Fruit fly (Drosophila melanogaster) whole organism, embryonic: ENCODE results near the gene CG15483.
A peak's percentile ranks its signal among the peaks of the same experiment; 100 is the strongest.

Source experiments
- Abd-B ChIP-seq: fragments of 200-800 bp; sonication (Bioruptor generic); optimal IDR thresholded peaks from 2 replicates; lab custom pipeline; 2018; ENCODE audit warnings: missing biosample characterization, mild to moderate bottlenecking, missing genetic modification characterization, moderate library complexity
- B-H2 ChIP-seq: fragments of 200-800 bp; sonication (Bioruptor generic); optimal IDR thresholded peaks from 2 replicates; lab custom pipeline; 2018; ENCODE audit warnings: missing biosample characterization, mild to moderate bottlenecking, missing genetic modification characterization
- CG10654 ChIP-seq: fragments of 200-800 bp; sonication (Bioruptor generic); optimal IDR thresholded peaks from 2 replicates; lab custom pipeline; 2016; ENCODE audit warnings: missing biosample characterization, missing genetic modification characterization
- CG11093 ChIP-seq: fragments of 200-800 bp; sonication (Bioruptor generic); IDR thresholded peaks from 3 replicates; pipeline ENCODE4 v1.3.6; 2022; ENCODE audit warnings: missing biosample characterization, missing genetic modification characterization
- CG11504 ChIP-seq: fragments of 200-800 bp; sonication (Bioruptor generic); optimal IDR thresholded peaks from 3 replicates; lab custom pipeline; 2019; ENCODE audit warnings: missing biosample characterization, mild to moderate bottlenecking, missing genetic modification characterization, moderate library complexity
- CG11723 ChIP-seq: fragments of 200-800 bp; sonication (Bioruptor generic); optimal IDR thresholded peaks from 2 replicates; lab custom pipeline; 2017; ENCODE audit warnings: missing biosample characterization, mild to moderate bottlenecking, missing genetic modification characterization
- CG13624 ChIP-seq: fragments of 200-800 bp; sonication (Bioruptor generic); optimal IDR thresholded peaks from 2 replicates; lab custom pipeline; 2016; ENCODE audit warnings: missing biosample characterization, missing genetic modification characterization
- CG15696 ChIP-seq: fragments of 200-800 bp; sonication (Bioruptor generic); optimal IDR thresholded peaks from 2 replicates; lab custom pipeline; 2019; ENCODE audit warnings: missing biosample characterization, mild to moderate bottlenecking, missing genetic modification characterization, moderate library complexity
- CG17361 ChIP-seq: fragments of 200-800 bp; sonication (Bioruptor generic); IDR thresholded peaks from 3 replicates; pipeline ENCODE4 v1.3.6; 2022; ENCODE audit warnings: missing biosample characterization, missing genetic modification characterization
- CG30431 ChIP-seq: fragments of 200-800 bp; sonication (Bioruptor generic); optimal IDR thresholded peaks from 2 replicates; lab custom pipeline; 2017; ENCODE audit warnings: missing biosample characterization, missing genetic modification characterization
- CG31388 ChIP-seq: fragments of 200-800 bp; sonication (Bioruptor generic); optimal IDR thresholded peaks from 2 replicates; lab custom pipeline; 2016; ENCODE audit warnings: missing biosample characterization, missing genetic modification characterization
- CG3838 ChIP-seq: fragments of 200-800 bp; sonication (Bioruptor generic); optimal IDR thresholded peaks from 3 replicates; lab custom pipeline; 2016; ENCODE audit warnings: missing biosample characterization, missing genetic modification characterization
- CG4282 ChIP-seq: fragments of 200-800 bp; sonication (Bioruptor generic); optimal IDR thresholded peaks from 2 replicates; lab custom pipeline; 2016; ENCODE audit warnings: missing biosample characterization, missing genetic modification characterization
- CG4404 ChIP-seq: fragments of 200-800 bp; sonication (Bioruptor generic); IDR thresholded peaks from 2 replicates; pipeline ENCODE4 v1.3.6; 2022; ENCODE audit warnings: missing biosample characterization, missing genetic modification characterization
- CG6683 ChIP-seq: fragments of 200-800 bp; sonication (Bioruptor generic); optimal IDR thresholded peaks from 2 replicates; lab custom pipeline; 2017; ENCODE audit warnings: missing biosample characterization, mild to moderate bottlenecking, missing genetic modification characterization, missing genetic modification reagents
- CG7357 ChIP-seq: fragments of 200-800 bp; sonication (Bioruptor generic); IDR thresholded peaks from 3 replicates; pipeline ENCODE4 v1.3.6; 2022; ENCODE audit warnings: missing biosample characterization, missing genetic modification characterization
- CG7987 ChIP-seq: fragments of 200-800 bp; sonication (Bioruptor generic); optimal IDR thresholded peaks from 2 replicates; lab custom pipeline; 2018; ENCODE audit warnings: missing biosample characterization, mild to moderate bottlenecking, missing genetic modification characterization, moderate library complexity
- CG8290 ChIP-seq, 3 experiments: fragments of 200-800 bp; sonication (Bioruptor generic); optimal IDR thresholded peaks; 2 replicates each; lab custom pipeline; 2016 to 2019; ENCODE audit warnings: missing biosample characterization in 3 of 3, missing genetic modification characterization in 3 of 3, mild to moderate bottlenecking in 2 of 3, moderate library complexity in 1 of 3
- CG8388 ChIP-seq: fragments of 200-800 bp; sonication (Bioruptor generic); optimal IDR thresholded peaks from 2 replicates; lab custom pipeline; 2019; ENCODE audit warnings: missing biosample characterization, mild to moderate bottlenecking, missing genetic modification characterization, moderate library complexity
- CG9797 ChIP-seq: fragments of 200-800 bp; sonication (Bioruptor generic); optimal IDR thresholded peaks from 3 replicates; lab custom pipeline; 2018; ENCODE audit warnings: missing biosample characterization, mild to moderate bottlenecking, missing genetic modification characterization
- Deaf1 ChIP-seq: fragments of 200-800 bp; optimal IDR thresholded peaks from 3 replicates; lab custom pipeline; 2019; ENCODE audit warnings: missing biosample characterization, mild to moderate bottlenecking, missing genetic modification characterization, moderate library complexity
- Dip3 ChIP-seq: fragments of 200-800 bp; sonication (Bioruptor generic); optimal IDR thresholded peaks from 3 replicates; lab custom pipeline; 2016; ENCODE audit warnings: missing biosample characterization, missing genetic modification characterization
- Drgx ChIP-seq: fragments of 200-800 bp; sonication (Bioruptor generic); IDR thresholded peaks from 2 replicates; pipeline ENCODE4 v1.3.6; 2022; ENCODE audit warnings: missing biosample characterization, missing genetic modification characterization
- ERR ChIP-seq: fragments of 200-800 bp; sonication (Bioruptor generic); optimal IDR thresholded peaks from 2 replicates; lab custom pipeline; 2016; ENCODE audit warnings: missing biosample characterization, missing genetic modification characterization
- Hr51 ChIP-seq, 2 experiments: fragments of 200-800 bp; sonication (Bioruptor generic); optimal IDR thresholded peaks; 2 replicates in 1 of 2; 3 replicates in 1 of 2; lab custom pipeline; 2016 to 2018; ENCODE audit warnings: missing biosample characterization in 2 of 2, missing genetic modification characterization in 2 of 2, mild to moderate bottlenecking in 1 of 2, moderate library complexity in 1 of 2
- Oaz ChIP-seq: fragments of 200-800 bp; sonication (Bioruptor generic); IDR thresholded peaks from 2 replicates; pipeline ENCODE4 v1.3.6; 2022; ENCODE audit warnings: missing biosample characterization, missing genetic modification characterization
- Opbp ChIP-seq: fragments of 200-800 bp; sonication (Bioruptor generic); IDR thresholded peaks from 3 replicates; pipeline ENCODE4 v1.3.6; 2022; ENCODE audit warnings: missing biosample characterization, missing genetic modification characterization; ENCODE audit not compliant: partially characterized antibody
- PHDP ChIP-seq: fragments of 200-800 bp; sonication (Bioruptor generic); optimal IDR thresholded peaks from 3 replicates; lab custom pipeline; 2018; ENCODE audit warnings: missing biosample characterization, mild to moderate bottlenecking, missing genetic modification characterization, moderate library complexity
- Pdp1 ChIP-seq, 2 experiments: fragments of 200-800 bp; sonication (Bioruptor generic); optimal IDR thresholded peaks; 3 replicates each; lab custom pipeline; 2016; ENCODE audit warnings: missing biosample characterization in 2 of 2, missing genetic modification characterization in 2 of 2, mild to moderate bottlenecking in 1 of 2, moderate library complexity in 1 of 2
- Spps ChIP-seq: fragments of 200-800 bp; sonication (Bioruptor generic); optimal IDR thresholded peaks from 2 replicates; lab custom pipeline; 2018; ENCODE audit warnings: missing biosample characterization, mild to moderate bottlenecking, missing genetic modification characterization
- Usf ChIP-seq: fragments of 200-800 bp; sonication (Bioruptor generic); optimal IDR thresholded peaks from 2 replicates; lab custom pipeline; 2017; ENCODE audit warnings: missing genotype, missing biosample characterization, missing genetic modification characterization
- Vsx1 ChIP-seq: fragments of 200-800 bp; sonication (Bioruptor generic); optimal IDR thresholded peaks from 2 replicates; lab custom pipeline; 2017; ENCODE audit warnings: missing biosample characterization, mild to moderate bottlenecking, missing genetic modification characterization, missing genetic modification reagents
- Xrp1 ChIP-seq: fragments of 200-800 bp; sonication (Bioruptor generic); IDR thresholded peaks from 2 replicates; pipeline ENCODE4 v1.3.6; 2022; ENCODE audit warnings: missing biosample characterization, missing genetic modification characterization
- abd-A ChIP-seq: fragments of 200-800 bp; sonication (Bioruptor generic); optimal IDR thresholded peaks from 3 replicates; lab custom pipeline; 2019; ENCODE audit warnings: missing biosample characterization, mild to moderate bottlenecking, missing genetic modification characterization, moderate library complexity
- ac ChIP-seq: fragments of 200-800 bp; sonication (Bioruptor generic); optimal IDR thresholded peaks from 3 replicates; lab custom pipeline; 2017; ENCODE audit warnings: missing biosample characterization, mild to moderate bottlenecking, missing genetic modification characterization
- aop ChIP-seq: fragments of 200-800 bp; sonication (Bioruptor generic); IDR thresholded peaks from 2 replicates; pipeline ENCODE4 v1.3.6; 2022; ENCODE audit warnings: missing biosample characterization, missing genetic modification characterization
- caup ChIP-seq: fragments of 200-800 bp; sonication (Bioruptor generic); optimal IDR thresholded peaks from 3 replicates; lab custom pipeline; 2017; ENCODE audit warnings: missing biosample characterization, mild to moderate bottlenecking, missing genetic modification characterization, moderate library complexity; ENCODE audit not compliant: severe bottlenecking
- cg ChIP-seq: fragments of 200-800 bp; sonication (Bioruptor generic); optimal IDR thresholded peaks from 3 replicates; lab custom pipeline; 2019; ENCODE audit warnings: missing biosample characterization, mild to moderate bottlenecking, missing genetic modification characterization, moderate library complexity
- chn ChIP-seq: fragments of 200-800 bp; sonication (Bioruptor generic); optimal IDR thresholded peaks from 2 replicates; lab custom pipeline; 2016; ENCODE audit warnings: missing biosample characterization, missing genetic modification characterization
- cwo ChIP-seq: fragments of 200-800 bp; sonication (Bioruptor generic); optimal IDR thresholded peaks from 3 replicates; lab custom pipeline; 2017; ENCODE audit warnings: missing biosample characterization, missing genetic modification characterization, mild to moderate bottlenecking, moderate library complexity, missing genetic modification reagents
- dmrt11E ChIP-seq: fragments of 200-800 bp; sonication (Bioruptor generic); optimal IDR thresholded peaks from 3 replicates; lab custom pipeline; 2018; ENCODE audit warnings: missing biosample characterization, mild to moderate bottlenecking, missing genetic modification characterization, moderate library complexity
- ftz-f1 ChIP-seq: fragments of 200-800 bp; sonication (Bioruptor generic); optimal IDR thresholded peaks from 2 replicates; lab custom pipeline; 2016; ENCODE audit warnings: missing biosample characterization, missing genetic modification characterization
- nmo ChIP-seq: fragments of 200-800 bp; sonication (Bioruptor generic); optimal IDR thresholded peaks from 2 replicates; lab custom pipeline; 2018; ENCODE audit warnings: missing biosample characterization, mild to moderate bottlenecking, missing genetic modification characterization, moderate library complexity
- pb ChIP-seq: fragments of 200-800 bp; sonication (Bioruptor generic); optimal IDR thresholded peaks from 3 replicates; lab custom pipeline; 2016; ENCODE audit warnings: missing biosample characterization, missing genetic modification characterization
- sisA ChIP-seq: fragments of 200-800 bp; sonication (Bioruptor generic); IDR thresholded peaks from 2 replicates; pipeline ENCODE4 v1.3.6; 2022; ENCODE audit warnings: missing biosample characterization, missing genetic modification characterization
- vvl ChIP-seq: fragments of 200-800 bp; sonication (Bioruptor generic); IDR thresholded peaks from 2 replicates; pipeline ENCODE4 v1.3.6; 2022; ENCODE audit warnings: missing biosample characterization, missing genetic modification characterization

Gene CG15483

dm6 chr2L:12720430-12721396 lies 40.9 kb downstream of the CG15483 start (continued):
- peak; percentile 30 for TF ChIP-seq CG7987
- TF ChIP-seq Xrp1 (GFP tag; lab: Robert Waterston, UW): peak; percentile 73
- peak; percentile 12 for TF ChIP-seq CG13624 (GFP tag; lab: Kevin White, UChicago)
- TF ChIP-seq CG11093 (GFP tag; lab: Robert Waterston, UW): 0 out of 3 replicates have a peak, but pooled peaks have one; percentile 38
- no peak for TF ChIP-seq B-H2 (GFP tag; lab: Kevin White, UChicago)
- TF ChIP-seq Vsx1: no peak
- no peak for TF ChIP-seq CG9797 (GFP tag; lab: Kevin White, UChicago)
- peak; percentile 50; the same call in 1 of the 2 replicates for TF ChIP-seq sisA
- TF ChIP-seq nmo: peak; percentile 65
- TF ChIP-seq CG3838 (GFP tag; lab: Kevin White, UChicago): no peak
- TF ChIP-seq CG4404: no peak
- TF ChIP-seq CG6683 (GFP tag; lab: Kevin White, UChicago): peak; percentile 50
- TF ChIP-seq CG8388 (GFP tag; lab: Kevin White, UChicago): peak; percentile 9
- peak in 1 of 2 experiments; percentile 49 for TF ChIP-seq Hr51 (GFP tag; optimal IDR thresholded peaks at IDR 0.05; lab: Kevin White, UChicago)
- no peak for TF ChIP-seq vvl (GFP tag; lab: Robert Waterston, UW)
- no peak for TF ChIP-seq pb (GFP tag; lab: Kevin White, UChicago)
- peak; percentile 35 for TF ChIP-seq Deaf1 (tag; lab: Kevin White, UChicago)
- TF ChIP-seq CG7357 (GFP tag; lab: Robert Waterston, UW): no peak
- no peak for TF ChIP-seq ERR (GFP tag; lab: Kevin White, UChicago)
- no peak for TF ChIP-seq CG4282 (GFP tag; lab: Kevin White, UChicago)
- TF ChIP-seq cg (GFP tag; lab: Kevin White, UChicago): no peak
- peak; percentile 25 for TF ChIP-seq CG15696 (tag; lab: Kevin White, UChicago)
- 0 out of 2 replicates have a peak, but pooled peaks have one; percentile 6 for TF ChIP-seq Oaz (GFP tag; lab: Robert Waterston, UW)
- TF ChIP-seq Spps (tag; lab: Kevin White, UChicago): no peak
- no peak for TF ChIP-seq Usf (GFP tag; lab: Kevin White, UChicago)
- TF ChIP-seq caup (GFP tag; lab: Kevin White, UChicago): peak; percentile 53
- TF ChIP-seq aop (GFP tag; lab: Robert Waterston, UW): no peak
- no peak for TF ChIP-seq Opbp (GFP tag; lab: Robert Waterston, UW)
- TF ChIP-seq CG11504: peak; percentile 72
- peak; percentile 28 for TF ChIP-seq Dip3 (GFP tag; lab: Kevin White, UChicago)
- peak; percentile 67; the same call in 2 of the 3 replicates for TF ChIP-seq CG17361 (GFP tag; lab: Robert Waterston, UW)

- TF ChIP-seq abd-A (no peak), ftz-f1 (GFP tag; lab: Kevin White, UChicago) (peak; percentile 9), CG10654 (GFP tag; lab: Kevin White, UChicago) (no peak), CG11723 (no peak), ac (no peak), dmrt11E (tag; lab: Kevin White, UChicago) (no peak), Drgx (no peak), Pdp1 (GFP tag; optimal IDR thresholded peaks at IDR 0.05; lab: Kevin White, UChicago) (peak in 1 of 2 experiments; percentile 89), cwo (GFP tag; lab: Kevin White, UChicago) (peak; percentile 6), PHDP (tag; lab: Kevin White, UChicago) (no peak), CG31388 (GFP tag; lab: Kevin White, UChicago) (no peak), Abd-B (no peak), CG8290 (GFP tag; optimal IDR thresholded peaks at IDR 0.05; lab: Kevin White, UChicago) (no peak), CG8290 (tag; optimal IDR thresholded peaks at IDR 0.05; lab: Kevin White, UChicago) (peak in 1 of 2 experiments; percentile 22), chn (GFP tag; lab: Kevin White, UChicago) (no peak), CG30431 (no peak)
These were observed 41.8 kb downstream of the CG15483 start for dm6 chr2L:12719712-12720429.
